Worm (Caenorhabditis elegans): Measurements from ENCODE around the gene clec-31.

The clec-31 gene

ce11 chrV:16827485-16827884 is 30.4 kb downstream of the clec-31 start, which contains the start of gene srh-216:
Gene srh-216 (minus strand): TSS chrV:16827585.
- no peak for TF ChIP-seq ztf-29 (GFP tag; IDR thresholded peaks at IDR 0.05)
- TF ChIP-seq med-1 (GFP tag; optimal IDR thresholded peaks at IDR 0.05; ENCODE audit: insufficient read depth), result no peak
- no peak for TF ChIP-seq ref-1 (GFP tag; conservative IDR thresholded peaks at IDR 0.05)
- TF ChIP-seq flt-1 (GFP tag; IDR thresholded peaks at IDR 0.05), result no peak
- no peak for TF ChIP-seq tab-1 (GFP tag; IDR thresholded peaks at IDR 0.05)
- TF ChIP-seq T22C8.4 (GFP tag; IDR thresholded peaks at IDR 0.05), result no peak
- TF ChIP-seq ztf-23 (GFP tag; IDR thresholded peaks at IDR 0.05), result no peak
- no peak for TF ChIP-seq klf-2 (GFP tag; conservative IDR thresholded peaks at IDR 0.05)

DNA sequence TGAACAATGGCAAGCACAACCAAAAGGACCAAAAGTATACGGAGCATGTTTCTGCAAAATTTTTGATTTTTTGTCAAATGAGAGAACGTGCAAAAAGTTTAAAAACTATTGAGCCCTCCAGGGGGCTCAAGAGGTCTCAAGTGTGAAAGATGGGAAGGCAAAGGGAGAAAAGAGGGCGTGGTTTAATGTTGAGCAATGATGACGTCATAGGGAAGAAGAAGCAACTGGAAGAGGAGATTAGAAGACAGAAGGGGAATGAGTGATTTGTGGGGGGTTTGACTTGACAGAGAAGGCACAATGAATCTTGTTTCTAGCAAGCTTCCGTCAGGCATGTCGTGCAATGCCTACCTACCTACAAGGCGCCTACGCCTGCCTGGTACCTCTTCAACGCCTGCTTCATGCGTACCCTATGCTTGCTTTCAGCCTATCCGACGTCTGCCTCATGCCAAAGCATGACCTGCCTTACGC is 36.6 kb downstream of the clec-31 start, which contains the start of gene T20B3.14:
Gene T20B3.14 (minus strand): TSS at position 51 of the 468 bp plus-strand sequence.
- TF ChIP-seq ztf-29 (GFP tag; IDR thresholded peaks at IDR 0.05) (no peak), cog-1 (tag; optimal IDR thresholded peaks at IDR 0.05) (no peak), med-1 (GFP tag; optimal IDR thresholded peaks at IDR 0.05; ENCODE audit: insufficient read depth) (no peak), klf-2 (GFP tag; conservative IDR thresholded peaks at IDR 0.05) (no peak), ref-1 (GFP tag; conservative IDR thresholded peaks at IDR 0.05) (no peak), ztf-23 (GFP tag; IDR thresholded peaks at IDR 0.05) (no peak), flt-1 (GFP tag; IDR thresholded peaks at IDR 0.05) (no peak), tab-1 (GFP tag; IDR thresholded peaks at IDR 0.05) (no peak), T22C8.4 (GFP tag; IDR thresholded peaks at IDR 0.05) (no peak)

ce11 chrV:16816707-16817106 is 41.2 kb downstream of the clec-31 start:
- TF ChIP-seq T22C8.4 (GFP tag; IDR thresholded peaks at IDR 0.05) (no peak), flt-1 (GFP tag; IDR thresholded peaks at IDR 0.05) (no peak), med-1 (GFP tag; optimal IDR thresholded peaks at IDR 0.05; ENCODE audit: insufficient read depth) (no peak), ztf-29 (GFP tag; IDR thresholded peaks at IDR 0.05) (no peak), ztf-23 (GFP tag; IDR thresholded peaks at IDR 0.05) (no peak), klf-2 (GFP tag; conservative IDR thresholded peaks at IDR 0.05) (no peak), ref-1 (GFP tag; conservative IDR thresholded peaks at IDR 0.05) (no peak), cog-1 (tag; optimal IDR thresholded peaks at IDR 0.05) (no peak), tab-1 (GFP tag; IDR thresholded peaks at IDR 0.05) (no peak)

- TF ChIP-seq ztf-29 (GFP tag; IDR thresholded peaks at IDR 0.05) (no peak), T22C8.4 (GFP tag; IDR thresholded peaks at IDR 0.05) (no peak), med-1 (GFP tag; optimal IDR thresholded peaks at IDR 0.05; ENCODE audit: insufficient read depth) (no peak), cog-1 (tag; optimal IDR thresholded peaks at IDR 0.05) (no peak), tab-1 (GFP tag; IDR thresholded peaks at IDR 0.05) (no peak), flt-1 (GFP tag; IDR thresholded peaks at IDR 0.05) (no peak), ztf-23 (GFP tag; IDR thresholded peaks at IDR 0.05) (no peak)
Observed at ce11 chrV:16815261-16815660, 42.6 kb downstream of the clec-31 start, which contains the start of gene T20B3.1. Gene T20B3.1 (plus strand): TSS chrV:16815561.

DNA sequence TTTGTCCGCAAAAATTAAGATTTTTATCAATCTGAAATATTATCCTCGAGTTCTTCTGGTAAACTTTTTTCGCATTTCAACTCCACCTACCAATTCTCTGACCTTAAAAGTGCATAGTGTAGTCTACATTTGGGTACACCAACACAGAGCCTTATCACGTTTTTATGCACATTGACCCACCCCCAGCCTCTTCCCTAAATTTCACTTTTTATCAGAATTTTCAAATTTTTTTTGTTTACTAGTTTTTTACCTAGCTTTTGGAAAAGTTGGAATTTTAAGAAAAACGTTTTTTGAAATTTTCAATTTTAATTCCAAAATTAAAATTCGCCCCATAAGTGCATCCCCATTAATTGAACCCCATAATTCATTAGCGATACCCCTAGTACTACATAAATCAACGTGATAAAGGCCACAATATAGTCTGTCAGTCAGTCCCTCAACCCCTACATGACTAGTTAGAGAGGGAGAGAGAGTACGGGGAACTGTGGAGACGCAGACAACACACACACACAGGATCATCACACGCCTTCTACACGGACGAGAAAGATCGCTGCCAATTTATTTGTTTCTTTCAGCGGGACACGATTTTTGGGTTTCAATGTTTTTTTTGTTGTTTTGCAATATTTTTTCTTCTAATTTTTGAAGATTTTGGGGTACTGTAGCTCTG is 43.2 kb downstream of the clec-31 start:
- TF ChIP-seq tab-1 (GFP tag; IDR thresholded peaks at IDR 0.05), result no peak
- TF ChIP-seq T22C8.4 (GFP tag; IDR thresholded peaks at IDR 0.05), result no peak
- no peak for TF ChIP-seq ref-1 (GFP tag; conservative IDR thresholded peaks at IDR 0.05)
- no peak for TF ChIP-seq med-1 (GFP tag; optimal IDR thresholded peaks at IDR 0.05; ENCODE audit: insufficient read depth)
- no peak for TF ChIP-seq ztf-29 (GFP tag; IDR thresholded peaks at IDR 0.05)
- no peak for TF ChIP-seq flt-1 (GFP tag; IDR thresholded peaks at IDR 0.05)
- TF ChIP-seq ztf-23 (GFP tag; IDR thresholded peaks at IDR 0.05), result no peak
- TF ChIP-seq cog-1 (tag; optimal IDR thresholded peaks at IDR 0.05), result no peak
- TF ChIP-seq klf-2 (GFP tag; conservative IDR thresholded peaks at IDR 0.05), result no peak

ce11 chrV:16812371-16812770 is 45.5 kb downstream of the clec-31 start:
- TF ChIP-seq klf-2 (GFP tag; conservative IDR thresholded peaks at IDR 0.05) (no peak), ztf-23 (GFP tag; IDR thresholded peaks at IDR 0.05) (no peak), flt-1 (GFP tag; IDR thresholded peaks at IDR 0.05) (no peak), ref-1 (GFP tag; conservative IDR thresholded peaks at IDR 0.05) (no peak), tab-1 (GFP tag; IDR thresholded peaks at IDR 0.05) (no peak), T22C8.4 (GFP tag; IDR thresholded peaks at IDR 0.05) (no peak), med-1 (GFP tag; optimal IDR thresholded peaks at IDR 0.05; ENCODE audit: insufficient read depth) (no peak), cog-1 (tag; optimal IDR thresholded peaks at IDR 0.05) (no peak), ztf-29 (GFP tag; IDR thresholded peaks at IDR 0.05) (no peak)

DNA sequence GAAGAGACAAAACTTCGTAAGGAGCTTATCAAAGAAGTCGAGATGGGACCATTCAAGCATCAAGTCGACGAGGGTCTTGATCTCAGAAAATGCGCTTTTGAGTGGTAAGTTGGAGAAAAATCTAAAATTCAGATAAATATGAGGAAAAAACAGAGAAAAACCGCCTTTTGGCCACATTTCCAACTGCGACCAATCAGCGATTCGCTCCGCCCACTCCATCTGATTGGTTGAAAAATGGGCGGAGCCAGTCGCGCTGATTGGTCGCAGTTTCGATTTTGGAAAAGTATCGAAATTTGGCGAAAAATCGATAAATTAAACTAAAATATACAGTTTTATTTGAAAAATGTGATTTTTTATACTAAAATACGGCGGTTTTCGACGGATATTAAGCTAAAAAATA is 46.0 kb downstream of the clec-31 start:
- no peak for TF ChIP-seq flt-1 (GFP tag; IDR thresholded peaks at IDR 0.05)
- TF ChIP-seq ztf-29 (GFP tag; IDR thresholded peaks at IDR 0.05), result no peak
- TF ChIP-seq klf-2 (GFP tag; conservative IDR thresholded peaks at IDR 0.05), result no peak
- no peak for TF ChIP-seq med-1 (GFP tag; optimal IDR thresholded peaks at IDR 0.05; ENCODE audit: insufficient read depth)
- TF ChIP-seq cog-1 (tag; optimal IDR thresholded peaks at IDR 0.05), result no peak
- TF ChIP-seq ref-1 (GFP tag; conservative IDR thresholded peaks at IDR 0.05), result no peak
- TF ChIP-seq ztf-23 (GFP tag; IDR thresholded peaks at IDR 0.05), result no peak
- TF ChIP-seq T22C8.4 (GFP tag; IDR thresholded peaks at IDR 0.05), result no peak
- TF ChIP-seq tab-1 (GFP tag; IDR thresholded peaks at IDR 0.05), result no peak

DNA sequence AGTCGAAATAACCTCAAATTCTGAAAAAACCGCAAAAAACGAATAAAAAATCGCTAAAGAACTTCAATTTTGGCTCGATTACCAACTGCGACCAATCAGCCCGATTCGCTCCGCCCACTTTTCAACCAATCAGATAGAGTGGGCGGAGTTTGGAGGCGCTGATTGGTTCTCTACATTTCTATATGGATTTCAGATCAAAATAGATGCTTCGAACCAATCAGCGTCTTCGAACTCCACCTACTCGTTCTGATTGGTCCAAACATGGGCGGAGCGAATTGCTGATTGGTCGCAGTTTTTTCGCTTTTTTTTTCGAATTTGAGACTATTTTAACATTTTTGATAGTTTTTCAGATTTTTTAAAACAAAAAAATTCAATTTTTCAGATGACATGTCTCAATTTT is 49.7 kb downstream of the clec-31 start:
- TF ChIP-seq ref-1 (GFP tag; conservative IDR thresholded peaks at IDR 0.05) (no peak), med-1 (GFP tag; optimal IDR thresholded peaks at IDR 0.05; ENCODE audit: insufficient read depth) (no peak), tab-1 (GFP tag; IDR thresholded peaks at IDR 0.05) (no peak), ztf-23 (GFP tag; IDR thresholded peaks at IDR 0.05) (no peak), T22C8.4 (GFP tag; IDR thresholded peaks at IDR 0.05) (no peak), flt-1 (GFP tag; IDR thresholded peaks at IDR 0.05) (no peak), cog-1 (tag; optimal IDR thresholded peaks at IDR 0.05) (no peak), klf-2 (GFP tag; conservative IDR thresholded peaks at IDR 0.05) (no peak)

Data from whole organism, midembryonic.